Worm (Caenorhabditis elegans): ENCODE results near the gene zig-8.

Gene zig-8

DNA sequence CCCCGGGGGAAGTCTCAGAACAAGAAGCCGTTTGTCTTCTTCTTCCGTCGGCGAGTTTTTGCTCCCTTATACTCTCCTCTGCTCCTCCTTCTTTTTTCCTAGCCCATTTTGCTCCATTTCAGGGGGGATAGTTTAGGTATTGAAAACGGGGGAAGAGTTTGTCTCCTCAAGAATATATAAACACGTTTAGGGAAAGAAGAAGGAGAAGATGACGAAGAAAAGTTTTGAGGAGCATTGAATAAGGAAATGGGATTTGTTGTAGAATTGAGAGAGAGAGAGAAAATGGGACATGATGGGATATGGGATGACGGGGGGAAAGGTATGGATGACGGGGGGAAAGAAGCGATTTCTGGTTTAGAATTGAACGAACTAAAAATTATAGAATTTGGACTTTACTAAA, 3.8 kb downstream of the zig-8 start:
- TF ChIP-seq ceh-16 (tag; optimal IDR thresholded peaks at IDR 0.05) (no peak), elt-1 (tag; optimal IDR thresholded peaks at IDR 0.05) (no peak), nhr-76 (tag; optimal IDR thresholded peaks at IDR 0.05) (no peak), zag-1 (tag; optimal IDR thresholded peaks at IDR 0.05) (no peak), daf-12 (tag; optimal IDR thresholded peaks at IDR 0.05) (no peak), nfya-1 (tag; optimal IDR thresholded peaks at IDR 0.05; ENCODE audit: insufficient read depth) (peak; percentile 5), egl-27 (tag; optimal IDR thresholded peaks at IDR 0.05) (no peak), nhr-11 (tag; optimal IDR thresholded peaks at IDR 0.05) (no peak), eor-1 (tag; optimal IDR thresholded peaks at IDR 0.05) (no peak), fkh-10 (GFP tag; optimal IDR thresholded peaks at IDR 0.05) (peak; percentile 69), snpc-4 (tag; optimal IDR thresholded peaks at IDR 0.05) (no peak)

- TF ChIP-seq nfya-1 (tag; optimal IDR thresholded peaks at IDR 0.05; ENCODE audit: insufficient read depth) (peak; percentile 21), egl-27 (tag; optimal IDR thresholded peaks at IDR 0.05) (no peak)
Measured at ce11 chrIII:13127157-13127556, 7.5 kb downstream of the zig-8 start.

- no peak for TF ChIP-seq nhr-237 (tag; optimal IDR thresholded peaks at IDR 0.05)
- no peak for TF ChIP-seq fkh-10 (GFP tag; optimal IDR thresholded peaks at IDR 0.05)
- no peak for TF ChIP-seq sea-2 (GFP tag; optimal IDR thresholded peaks at IDR 0.05)
- TF ChIP-seq nhr-67 (tag; optimal IDR thresholded peaks at IDR 0.05), result no peak
- TF ChIP-seq nfya-1 (tag; optimal IDR thresholded peaks at IDR 0.05; ENCODE audit: insufficient read depth), result peak; percentile 11
Measured at ce11 chrIII:13131220-13131619, 11.6 kb downstream of the zig-8 start.

DNA sequence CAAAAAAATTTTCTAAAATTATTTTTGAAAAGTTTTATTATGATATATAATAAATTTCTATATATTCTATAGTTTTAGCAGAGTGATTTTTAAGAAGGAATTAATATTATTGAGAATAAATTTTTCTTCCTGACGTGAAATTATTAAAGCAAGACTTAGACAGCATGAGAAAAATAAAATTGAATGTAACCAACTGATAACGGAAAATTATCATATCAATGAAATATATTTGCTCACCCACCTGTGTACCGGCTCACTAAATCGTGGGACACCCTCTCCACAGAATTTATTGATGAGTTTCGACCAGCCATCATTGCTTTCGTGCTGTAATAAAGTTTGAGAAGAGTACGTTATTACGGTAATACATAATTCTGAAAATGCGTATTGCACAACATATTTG, 19.7 kb downstream of the zig-8 start, which contains the start of gene bre-2:
Gene bre-2, minus strand, starts transcription at position 326 of the 400 bp plus-strand sequence.
- no peak for TF ChIP-seq daf-12 (tag; optimal IDR thresholded peaks at IDR 0.05)
- TF ChIP-seq elt-2 (tag; optimal IDR thresholded peaks at IDR 0.05), result peak; percentile 58
- TF ChIP-seq pha-4 (tag; optimal IDR thresholded peaks at IDR 0.05), result peak; percentile 25

DNA sequence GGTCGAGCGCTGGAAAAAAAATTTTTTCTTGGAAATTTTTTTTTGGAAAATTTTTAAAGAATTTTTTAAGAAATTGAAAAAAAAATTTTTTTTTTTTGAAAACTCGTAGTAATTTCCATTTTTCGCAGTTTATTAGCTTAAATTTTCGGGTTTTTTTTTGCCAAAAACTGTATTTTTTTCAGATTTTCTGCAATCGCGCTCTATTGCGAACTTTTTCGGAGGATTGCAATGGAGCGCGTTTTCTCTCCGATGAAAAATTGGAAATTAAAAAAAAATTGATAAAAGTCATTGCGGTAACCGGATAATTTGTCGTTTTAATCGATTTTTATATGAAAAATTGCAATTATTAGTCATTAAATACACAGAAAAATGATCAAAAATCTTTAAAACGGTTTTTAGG, 32.1 kb downstream of the zig-8 start:
- TF ChIP-seq lsy-12 (tag; optimal IDR thresholded peaks at IDR 0.05) (no peak), nhr-43 (tag; optimal IDR thresholded peaks at IDR 0.05; ENCODE audit: poor library complexity, severe bottlenecking) (no peak), pha-4 (tag; optimal IDR thresholded peaks at IDR 0.05) (no peak), fkh-10 (GFP tag; optimal IDR thresholded peaks at IDR 0.05) (no peak), unc-62 (GFP tag; optimal IDR thresholded peaks at IDR 0.05) (no peak), nhr-76 (tag; optimal IDR thresholded peaks at IDR 0.05) (no peak), lin-15B (tag; optimal IDR thresholded peaks at IDR 0.05) (no peak), ceh-82 (tag; optimal IDR thresholded peaks at IDR 0.05) (no peak), egl-5 (tag; optimal IDR thresholded peaks at IDR 0.05) (no peak), nhr-11 (tag; optimal IDR thresholded peaks at IDR 0.05) (no peak), zag-1 (tag; optimal IDR thresholded peaks at IDR 0.05) (no peak), tbx-2 (tag; optimal IDR thresholded peaks at IDR 0.05) (no peak), nhr-23 (tag; optimal IDR thresholded peaks at IDR 0.05) (no peak)

ce11 chrIII:13152697-13153391, 33.2 kb downstream of the zig-8 start, which contains the start of gene Y39E4B.10:
Gene Y39E4B.10, minus strand, starts transcription at chrIII:13152858.
- TF ChIP-seq jun-1 (tag; optimal IDR thresholded peaks at IDR 0.05) (no peak), pha-4 (tag; optimal IDR thresholded peaks at IDR 0.05) (peak; percentile 44), nhr-12 (tag; optimal IDR thresholded peaks at IDR 0.05) (no peak), fos-1 (tag; optimal IDR thresholded peaks at IDR 0.05) (no peak), elt-2 (tag; optimal IDR thresholded peaks at IDR 0.05) (peak; percentile 1), R02D3.7 (tag; optimal IDR thresholded peaks at IDR 0.05) (no peak), hmg-11 (tag; optimal IDR thresholded peaks at IDR 0.05) (peak; percentile 64), pqm-1 (tag; optimal IDR thresholded peaks at IDR 0.05) (peak; percentile 10), snpc-4 (tag; optimal IDR thresholded peaks at IDR 0.05) (peak; percentile 17), nhr-23 (tag; optimal IDR thresholded peaks at IDR 0.05) (peak; percentile 14), lin-15B (tag; optimal IDR thresholded peaks at IDR 0.05) (peak; percentile 77), nhr-43 (tag; optimal IDR thresholded peaks at IDR 0.05; ENCODE audit: poor library complexity, severe bottlenecking) (no peak), ceh-28 (tag; optimal IDR thresholded peaks at IDR 0.05) (no peak), elt-3 (tag; optimal IDR thresholded peaks at IDR 0.05) (no peak), lsy-12 (tag; optimal IDR thresholded peaks at IDR 0.05) (no peak), nfya-1 (tag; optimal IDR thresholded peaks at IDR 0.05; ENCODE audit: insufficient read depth) (peak; percentile 59)

Measured in whole organism, L3 larva.